Worm (Caenorhabditis elegans) whole organism, L2 larva: ENCODE results near the gene F32D8.11.

ENCODE experiments used
- alr-1 ChIP-seq: fragments of 150-350 bp; optimal IDR thresholded peaks from 2 replicates; lab custom pipeline; 2014; ENCODE audit warnings: missing biosample characterization, missing genetic modification characterization
- lin-11 ChIP-seq: fragments of 150-350 bp; sonication (generic microtip); optimal IDR thresholded peaks from 2 replicates; lab custom pipeline; 2014; ENCODE audit warnings: missing biosample characterization, missing genetic modification characterization, inconsistent platforms, mixed read lengths
- nhr-77 ChIP-seq: fragments of 150-350 bp; optimal IDR thresholded peaks from 2 replicates; lab custom pipeline; 2014; ENCODE audit warnings: missing biosample characterization, missing genetic modification characterization

- TF ChIP-seq alr-1 (no peak), lin-11 (peak; percentile 56), nhr-77 (tag; lab: Kevin White, UChicago) (no peak)
Observed at ce11 chrV:10894601-10895000, 5.7 kb upstream of the F32D8.11 start, which contains the start of the genes F32D8.14 and F32D8.5.
